Fruit fly (Drosophila melanogaster): ENCODE measurements around the gene Sirup.

Sirup gene

dm6 chr2L:7993984-7994854, 4.5 kb upstream of the Sirup start, which contains the start of gene pes:
Gene pes (minus strand): TSS chr2L:7994184.
- peak; percentile 64 for TF ChIP-seq CG15336 (GFP tag; IDR thresholded peaks at IDR 0.05)
- peak; percentile 86 for TF ChIP-seq CG7368 (GFP tag; optimal IDR thresholded peaks at IDR 0.05)
- peak; percentile 91 for TF ChIP-seq CG6276 (GFP tag; optimal IDR thresholded peaks at IDR 0.05)
- TF ChIP-seq CG34406 (GFP tag; optimal IDR thresholded peaks at IDR 0.05), result peak; percentile 78
- peak; percentile 51 for TF ChIP-seq CG10631 (GFP tag; optimal IDR thresholded peaks at IDR 0.05)
- peak; percentile 89 for TF ChIP-seq CG32006 (GFP tag; optimal IDR thresholded peaks at IDR 0.05)
- TF ChIP-seq CG9139 (GFP tag; optimal IDR thresholded peaks at IDR 0.05), result peak; percentile 89
- TF ChIP-seq Eip78C (GFP tag), result peak; percentile 99
- peak; percentile 87 for TF ChIP-seq CG6163 (GFP tag; IDR thresholded peaks at IDR 0.05)
- TF ChIP-seq pdm3 (GFP tag; optimal IDR thresholded peaks at IDR 0.05), result peak; percentile 10
- TF ChIP-seq Hr38 (GFP tag; optimal IDR thresholded peaks at IDR 0.05), result no peak
- TF ChIP-seq Sox102F (GFP tag; optimal IDR thresholded peaks at IDR 0.05), result peak; percentile 82
- peak; percentile 94 for TF ChIP-seq CG3919 (GFP tag; optimal IDR thresholded peaks at IDR 0.05)
- TF ChIP-seq CG11294 (GFP tag; IDR thresholded peaks at IDR 0.05), result peak; percentile 88
- peak; percentile 84 for TF ChIP-seq fd85E (GFP tag; optimal IDR thresholded peaks at IDR 0.05)
- peak; percentile 81 for TF ChIP-seq Ets96B (tag; optimal IDR thresholded peaks at IDR 0.05)
- TF ChIP-seq CG11762 (GFP tag; optimal IDR thresholded peaks at IDR 0.05; ENCODE audit: insufficient read depth), result peak; percentile 89
- TF ChIP-seq spab (GFP tag; optimal IDR thresholded peaks at IDR 0.05), result peak; percentile 89
- peak; percentile 31 for TF ChIP-seq Smox (GFP tag; optimal IDR thresholded peaks at IDR 0.05)
- TF ChIP-seq OdsH (GFP tag; optimal IDR thresholded peaks at IDR 0.05), result peak; percentile 10
- peak; percentile 89 for TF ChIP-seq eg (GFP tag; IDR thresholded peaks at IDR 0.05)
- TF ChIP-seq Sox14 (GFP tag; optimal IDR thresholded peaks at IDR 0.05), result peak; percentile 91
- TF ChIP-seq CG4318 (GFP tag; optimal IDR thresholded peaks at IDR 0.05), result peak; percentile 69
- TF ChIP-seq esn (GFP tag; optimal IDR thresholded peaks at IDR 0.05), result peak; percentile 40
- TF ChIP-seq CG6854 (GFP tag; optimal IDR thresholded peaks at IDR 0.05), result peak; percentile 83
- TF ChIP-seq CG6792 (GFP tag; optimal IDR thresholded peaks at IDR 0.05), result peak; percentile 89
- TF ChIP-seq lz (GFP tag; optimal IDR thresholded peaks at IDR 0.05), result peak; percentile 29
- peak; percentile 53 for TF ChIP-seq vri (GFP tag; optimal IDR thresholded peaks at IDR 0.05)
- peak; percentile 95 for TF ChIP-seq Eip75B (GFP tag; optimal IDR thresholded peaks at IDR 0.05)
- peak; percentile 91 for TF ChIP-seq net (GFP tag; optimal IDR thresholded peaks at IDR 0.05)
- TF ChIP-seq dsx (GFP tag; optimal IDR thresholded peaks at IDR 0.05; ENCODE audit: poor library complexity, severe bottlenecking), result peak; percentile 80
- peak; percentile 88 for TF ChIP-seq CG31627 (GFP tag; optimal IDR thresholded peaks at IDR 0.05)
- no peak for TF ChIP-seq CG8119 (GFP tag; IDR thresholded peaks at IDR 0.05)
- TF ChIP-seq ss (GFP tag; optimal IDR thresholded peaks at IDR 0.05), result peak; percentile 92 to 96
- TF ChIP-seq Met (GFP tag; optimal IDR thresholded peaks at IDR 0.05), result peak; percentile 95
- TF ChIP-seq acj6 (GFP tag; optimal IDR thresholded peaks at IDR 0.05), result peak; percentile 93
- peak; percentile 98 for TF ChIP-seq svp (GFP tag)
- peak; percentile 2 for TF ChIP-seq CG1621 (tag; optimal IDR thresholded peaks at IDR 0.05)
- TF ChIP-seq CG8319 (GFP tag; optimal IDR thresholded peaks at IDR 0.05), result peak; percentile 88
- peak; percentile 92 for TF ChIP-seq Gug (GFP tag; IDR thresholded peaks at IDR 0.05)
- peak; percentile 90 for TF ChIP-seq CG10669 (GFP tag; optimal IDR thresholded peaks at IDR 0.05)
- peak; percentile 82 for TF ChIP-seq Lpt (GFP tag; optimal IDR thresholded peaks at IDR 0.05)
- peak; percentile 22 for TF ChIP-seq Hr39 (GFP tag; optimal IDR thresholded peaks at IDR 0.05)
- peak; percentile 94 for TF ChIP-seq CG6808 (GFP tag; optimal IDR thresholded peaks at IDR 0.05)
- peak; percentile 80 for TF ChIP-seq CG3032 (tag; optimal IDR thresholded peaks at IDR 0.05)
- TF ChIP-seq topi (GFP tag; optimal IDR thresholded peaks at IDR 0.05), result peak; percentile 96
- TF ChIP-seq CG11902 (GFP tag; optimal IDR thresholded peaks at IDR 0.05), result peak; percentile 92
- peak; percentile 93 for TF ChIP-seq Eip93F (GFP tag; optimal IDR thresholded peaks at IDR 0.05)
- peak in 1 of 2 experiments; percentile 71 for TF ChIP-seq salr (GFP tag; optimal IDR thresholded peaks at IDR 0.05)
- TF ChIP-seq Ets21C (GFP tag; optimal IDR thresholded peaks at IDR 0.05), result no peak
